Fruit fly (Drosophila melanogaster): ENCODE results near the gene CG14823.
A peak's percentile ranks its signal among the peaks of the same experiment; 100 is the strongest.

CG14823 gene

dm6 chr3L:7105693-7106092 lies 39.6 kb downstream of the CG14823 start:
- TF ChIP-seq sisA (GFP tag; IDR thresholded peaks at IDR 0.05) = 0 out of 2 replicates have a peak, but pooled peaks have one; percentile 8
- TF ChIP-seq ap (GFP tag; IDR thresholded peaks at IDR 0.05) = no peak
- TF ChIP-seq CG1792 (GFP tag; optimal IDR thresholded peaks at IDR 0.05) = no peak
- TF ChIP-seq bsh (GFP tag; optimal IDR thresholded peaks at IDR 0.05) = peak in 1 of 2 experiments; percentile 37
- 0 out of 2 replicates have a peak, but pooled peaks have one; percentile 13 for TF ChIP-seq CG6689 (GFP tag; IDR thresholded peaks at IDR 0.05)
- TF ChIP-seq nmo (GFP tag; optimal IDR thresholded peaks at IDR 0.05) = peak; percentile 3
- no peak for TF ChIP-seq fu2 (GFP tag; optimal IDR thresholded peaks at IDR 0.05)
- peak in 1 of 2 experiments; percentile 47 for TF ChIP-seq Hr51 (GFP tag; optimal IDR thresholded peaks at IDR 0.05)
- TF ChIP-seq ind (GFP tag; optimal IDR thresholded peaks at IDR 0.05) = peak; percentile 13
- no peak for TF ChIP-seq CG30431 (GFP tag; optimal IDR thresholded peaks at IDR 0.05)
- no peak for TF ChIP-seq sob (GFP tag; IDR thresholded peaks at IDR 0.05)
- TF ChIP-seq CG31441 (GFP tag; IDR thresholded peaks at IDR 0.05) = peak; percentile 43; the same call in 1 of the 2 replicates
- no peak for TF ChIP-seq pan (optimal IDR thresholded peaks at IDR 0.05)
- peak in 1 of 2 experiments; percentile 50 for TF ChIP-seq pan (GFP tag; optimal IDR thresholded peaks at IDR 0.05 in 1 of 2, IDR thresholded peaks at IDR 0.05 in 1 of 2)
- no peak for TF ChIP-seq ara (GFP tag; IDR thresholded peaks at IDR 0.05)
- TF ChIP-seq CG15269 (tag; optimal IDR thresholded peaks at IDR 0.05) = peak; percentile 21
- peak; percentile 38 for TF ChIP-seq ATbp (GFP tag; optimal IDR thresholded peaks at IDR 0.05)
- no peak for TF ChIP-seq CG10654 (GFP tag; optimal IDR thresholded peaks at IDR 0.05)
- TF ChIP-seq PHDP (tag; optimal IDR thresholded peaks at IDR 0.05) = no peak
- TF ChIP-seq hkb (optimal IDR thresholded peaks at IDR 0.05) = no peak
- peak; percentile 31; the same call in 1 of the 2 replicates for TF ChIP-seq hkb (GFP tag; IDR thresholded peaks at IDR 0.05)
- no peak for TF ChIP-seq lbe (GFP tag; optimal IDR thresholded peaks at IDR 0.05)
- TF ChIP-seq CG1603 (tag; optimal IDR thresholded peaks at IDR 0.05) = peak; percentile 46
- TF ChIP-seq CG8089 (GFP tag; optimal IDR thresholded peaks at IDR 0.05) = no peak
- peak; percentile 8 for TF ChIP-seq CG7839 (tag; optimal IDR thresholded peaks at IDR 0.05)
- no peak for TF ChIP-seq CG33557 (GFP tag; optimal IDR thresholded peaks at IDR 0.05)
- peak; percentile 17 for TF ChIP-seq CG2712 (tag; optimal IDR thresholded peaks at IDR 0.05)
- TF ChIP-seq ro (GFP tag; IDR thresholded peaks at IDR 0.05) = no peak
- peak; percentile 42 for TF ChIP-seq Blimp-1 (GFP tag; optimal IDR thresholded peaks at IDR 0.05)
- TF ChIP-seq grau (tag; optimal IDR thresholded peaks at IDR 0.05) = peak; percentile 17
- TF ChIP-seq CG2678 (tag; optimal IDR thresholded peaks at IDR 0.05) = peak; percentile 47
- peak; percentile 50 for TF ChIP-seq dmrt99B (tag; optimal IDR thresholded peaks at IDR 0.05)
- peak; percentile 12 for TF ChIP-seq CG13424 (tag; optimal IDR thresholded peaks at IDR 0.05)
- no peak for TF ChIP-seq Poxn (GFP tag; IDR thresholded peaks at IDR 0.05)
- TF ChIP-seq Sry-δ (GFP tag; optimal IDR thresholded peaks at IDR 0.05) = no peak
- TF ChIP-seq psq (GFP tag; optimal IDR thresholded peaks at IDR 0.05) = no peak
- no peak for TF ChIP-seq D (optimal IDR thresholded peaks at IDR 0.05)
- peak; percentile 12 for TF ChIP-seq D (GFP tag; optimal IDR thresholded peaks at IDR 0.05)
- peak; percentile 59 for TF ChIP-seq CG11504 (tag; optimal IDR thresholded peaks at IDR 0.05)
- peak; percentile 18 for TF ChIP-seq CG17359 (tag; optimal IDR thresholded peaks at IDR 0.05)
- peak; percentile 12 for TF ChIP-seq Antp (GFP tag; optimal IDR thresholded peaks at IDR 0.05)
- TF ChIP-seq unpg (GFP tag; optimal IDR thresholded peaks at IDR 0.05) = peak; percentile 5
- no peak for TF ChIP-seq B-H1 (GFP tag; IDR thresholded peaks at IDR 0.05)
- peak; percentile 25 for TF ChIP-seq CG18262 (tag; optimal IDR thresholded peaks at IDR 0.05)
- no peak for TF ChIP-seq Atf6 (GFP tag; IDR thresholded peaks at IDR 0.05)
- peak; percentile 3 for TF ChIP-seq CG14710 (tag; optimal IDR thresholded peaks at IDR 0.05)
- TF ChIP-seq sens (GFP tag) = peak; percentile 64
- peak; percentile 33; the same call in 1 of the 2 replicates for TF ChIP-seq Ptx1 (GFP tag; IDR thresholded peaks at IDR 0.05)
- TF ChIP-seq Xrp1 (GFP tag; IDR thresholded peaks at IDR 0.05) = 0 out of 2 replicates have a peak, but pooled peaks have one; percentile 13
- TF ChIP-seq eve (GFP tag; optimal IDR thresholded peaks at IDR 0.05) = no peak
- peak; percentile 3 for TF ChIP-seq CG3407 (GFP tag; optimal IDR thresholded peaks at IDR 0.05)
- no peak for TF ChIP-seq Chrac-16 (GFP tag; optimal IDR thresholded peaks at IDR 0.05)

All from whole organism, embryonic.